Fruit fly (Drosophila melanogaster): Measurements from ENCODE around the gene CG45603.

- TF ChIP-seq cwo (GFP tag; optimal IDR thresholded peaks at IDR 0.05) (no peak), h (optimal IDR thresholded peaks at IDR 0.05) (no peak), tin (GFP tag; optimal IDR thresholded peaks at IDR 0.05) (no peak), wdn (GFP tag; IDR thresholded peaks at IDR 0.05) (no peak)
Measured at dm6 chrX:12248049-12248448, 26.4 kb upstream of the CG45603 start.
